Fruit fly (Drosophila melanogaster) whole organism, embryonic: ENCODE measurements around the gene CG15365.

ENCODE experiments used
- ATbp ChIP-seq: fragments of 200-800 bp; sonication (Bioruptor generic); optimal IDR thresholded peaks from 2 replicates; lab custom pipeline; 2017; ENCODE audit warnings: missing biosample characterization, mild to moderate bottlenecking, missing genetic modification characterization, missing genetic modification reagents
- Atf3 ChIP-seq: fragments of 200-800 bp; sonication (Bioruptor generic); optimal IDR thresholded peaks from 3 replicates; lab custom pipeline; 2016; ENCODE audit warnings: missing biosample characterization, missing genetic modification characterization
- CG11398 ChIP-seq: fragments of 200-800 bp; sonication (Bioruptor generic); optimal IDR thresholded peaks from 2 replicates; lab custom pipeline; 2016; ENCODE audit warnings: missing biosample characterization, missing genetic modification characterization
- CG11723 ChIP-seq: fragments of 200-800 bp; sonication (Bioruptor generic); optimal IDR thresholded peaks from 2 replicates; lab custom pipeline; 2017; ENCODE audit warnings: missing biosample characterization, mild to moderate bottlenecking, missing genetic modification characterization
- CG12659 ChIP-seq: fragments of 200-800 bp; sonication (Bioruptor generic); optimal IDR thresholded peaks from 3 replicates; lab custom pipeline; 2017; ENCODE audit warnings: mild to moderate bottlenecking, missing biosample characterization, missing genetic modification reagents, missing genetic modification characterization
- CG13424 ChIP-seq: fragments of 200-800 bp; sonication (Bioruptor generic); optimal IDR thresholded peaks from 2 replicates; lab custom pipeline; 2019; ENCODE audit warnings: missing biosample characterization, mild to moderate bottlenecking, missing genetic modification characterization, moderate library complexity
- CG14710 ChIP-seq: fragments of 200-800 bp; sonication (Bioruptor generic); optimal IDR thresholded peaks from 3 replicates; lab custom pipeline; 2019; ENCODE audit warnings: missing biosample characterization, mild to moderate bottlenecking, missing genetic modification characterization, moderate library complexity
- CG15011 ChIP-seq: fragments of 200-800 bp; sonication (Bioruptor generic); optimal IDR thresholded peaks from 3 replicates; lab custom pipeline; 2018; ENCODE audit warnings: missing biosample characterization, mild to moderate bottlenecking, missing genetic modification characterization
- CG15696 ChIP-seq: fragments of 200-800 bp; sonication (Bioruptor generic); optimal IDR thresholded peaks from 2 replicates; lab custom pipeline; 2019; ENCODE audit warnings: missing biosample characterization, mild to moderate bottlenecking, missing genetic modification characterization, moderate library complexity
- CG17328 ChIP-seq: fragments of 200-800 bp; sonication (Bioruptor generic); IDR thresholded peaks from 2 replicates; pipeline ENCODE4 v1.3.6; 2022; ENCODE audit warnings: missing biosample characterization, missing genetic modification characterization
- CG17802 ChIP-seq: fragments of 200-800 bp; sonication (Bioruptor generic); optimal IDR thresholded peaks from 2 replicates; lab custom pipeline; 2018; ENCODE audit warnings: missing biosample characterization, mild to moderate bottlenecking, missing genetic modification characterization, moderate library complexity
- CG30431 ChIP-seq: fragments of 200-800 bp; sonication (Bioruptor generic); optimal IDR thresholded peaks from 2 replicates; lab custom pipeline; 2017; ENCODE audit warnings: missing biosample characterization, missing genetic modification characterization
- CG31388 ChIP-seq: fragments of 200-800 bp; sonication (Bioruptor generic); optimal IDR thresholded peaks from 2 replicates; lab custom pipeline; 2016; ENCODE audit warnings: missing biosample characterization, missing genetic modification characterization
- CG3163 ChIP-seq: fragments of 200-800 bp; sonication (Bioruptor generic); optimal IDR thresholded peaks from 3 replicates; lab custom pipeline; 2016; ENCODE audit warnings: missing biosample characterization, missing genetic modification characterization
- CG3281 ChIP-seq: fragments of 200-800 bp; sonication (Bioruptor generic); optimal IDR thresholded peaks from 3 replicates; lab custom pipeline; 2017; ENCODE audit warnings: missing biosample characterization, mild to moderate bottlenecking, missing genetic modification characterization
- CG34422 ChIP-seq: fragments of 200-800 bp; sonication (Bioruptor generic); IDR thresholded peaks from 3 replicates; pipeline ENCODE4 v1.3.6; 2022; ENCODE audit warnings: missing biosample characterization, missing genetic modification characterization
- CG4617 ChIP-seq: fragments of 200-800 bp; sonication (Bioruptor generic); optimal IDR thresholded peaks from 3 replicates; lab custom pipeline; 2016; ENCODE audit warnings: missing biosample characterization, missing genetic modification characterization, borderline replicate concordance
- CG6689 ChIP-seq: fragments of 200-800 bp; sonication (Bioruptor generic); IDR thresholded peaks from 2 replicates; pipeline ENCODE4 v1.3.6; 2022; ENCODE audit warnings: missing biosample characterization, missing genetic modification characterization
- CG7745 ChIP-seq: fragments of 200-800 bp; sonication (Bioruptor generic); optimal IDR thresholded peaks from 2 replicates; lab custom pipeline; 2018; ENCODE audit warnings: missing biosample characterization, mild to moderate bottlenecking, missing genetic modification characterization, moderate library complexity
- CG8281 ChIP-seq: fragments of 200-800 bp; sonication (Bioruptor generic); optimal IDR thresholded peaks from 2 replicates; lab custom pipeline; 2018; ENCODE audit warnings: missing biosample characterization, mild to moderate bottlenecking, missing genetic modification characterization, moderate library complexity
- CHES-1-like ChIP-seq: fragments of 200-800 bp; sonication (Bioruptor generic); optimal IDR thresholded peaks from 2 replicates; lab custom pipeline; 2016; ENCODE audit warnings: missing biosample characterization, missing genetic modification characterization
- Deaf1 ChIP-seq: fragments of 200-800 bp; optimal IDR thresholded peaks from 3 replicates; lab custom pipeline; 2019; ENCODE audit warnings: missing biosample characterization, mild to moderate bottlenecking, missing genetic modification characterization, moderate library complexity
- Dip2 ChIP-seq: fragments of 200-800 bp; sonication (Bioruptor generic); IDR thresholded peaks from 2 replicates; pipeline ENCODE4 v1.3.6; 2022; ENCODE audit warnings: missing biosample characterization, missing genetic modification characterization
- Doc2 ChIP-seq: fragments of 200-800 bp; sonication (Bioruptor generic); IDR thresholded peaks from 2 replicates; pipeline ENCODE4 v1.3.6; 2022; ENCODE audit warnings: missing biosample characterization, missing genetic modification characterization
- Eip74EF ChIP-seq, 2 experiments: fragments of 200-800 bp in 1 of 2; fragments of >200 bp in 1 of 2; sonication (Bioruptor generic) in 1 of 2; optimal IDR thresholded peaks; 2 replicates each; lab custom pipeline; 2017 to 2019; ENCODE audit warnings: missing biosample characterization in 2 of 2, missing genetic modification characterization in 2 of 2, mild to moderate bottlenecking in 1 of 2, moderate library complexity in 1 of 2
- Ets65A ChIP-seq: fragments of 200-800 bp; sonication (Bioruptor generic); peaks from one replicate; lab custom pipeline; 2016; ENCODE audit warnings: missing biosample characterization, missing genetic modification characterization
- HLH4C ChIP-seq: fragments of 200-800 bp; sonication (Bioruptor generic); IDR thresholded peaks from 3 replicates; pipeline ENCODE4 v1.3.6; 2022; ENCODE audit warnings: missing biosample characterization, missing genetic modification characterization; ENCODE audit not compliant: partially characterized antibody
- Kr ChIP-seq: fragments of 200-800 bp; sonication (Bioruptor generic); optimal IDR thresholded peaks from 2 replicates; lab custom pipeline; 2017; ENCODE audit warnings: missing biosample characterization, mild to moderate bottlenecking, missing genetic modification characterization
- MTF-1 ChIP-seq: fragments of 200-800 bp; sonication (Bioruptor generic); optimal IDR thresholded peaks from 2 replicates; lab custom pipeline; 2018; ENCODE audit warnings: missing biosample characterization, mild to moderate bottlenecking, missing genetic modification characterization, borderline replicate concordance
- Neu2 ChIP-seq: fragments of 200-800 bp; sonication (Bioruptor generic); optimal IDR thresholded peaks from 3 replicates; lab custom pipeline; 2016; ENCODE audit warnings: missing biosample characterization, missing genetic modification characterization, borderline replicate concordance
- Sry-β ChIP-seq: fragments of 200-800 bp; sonication (Bioruptor generic); optimal IDR thresholded peaks from 2 replicates; lab custom pipeline; 2018; ENCODE audit warnings: missing biosample characterization, mild to moderate bottlenecking, missing genetic modification characterization, moderate library complexity
- Usf ChIP-seq: fragments of 200-800 bp; sonication (Bioruptor generic); optimal IDR thresholded peaks from 2 replicates; lab custom pipeline; 2017; ENCODE audit warnings: missing genotype, missing biosample characterization, missing genetic modification characterization
- YL-1 ChIP-seq: fragments of 200-800 bp; sonication (Bioruptor generic); optimal IDR thresholded peaks from 3 replicates; lab custom pipeline; 2017; ENCODE audit warnings: missing biosample characterization, mild to moderate bottlenecking, missing genetic modification characterization
- ac ChIP-seq: fragments of 200-800 bp; sonication (Bioruptor generic); optimal IDR thresholded peaks from 3 replicates; lab custom pipeline; 2017; ENCODE audit warnings: missing biosample characterization, mild to moderate bottlenecking, missing genetic modification characterization
- br ChIP-seq: fragments of >200 bp; optimal IDR thresholded peaks from 2 replicates; lab custom pipeline; 2017
- ci ChIP-seq: fragments of 200-800 bp; sonication (Bioruptor generic); IDR thresholded peaks from 3 replicates; pipeline ENCODE4 v1.3.6; 2022; ENCODE audit warnings: missing biosample characterization, missing genetic modification characterization
- croc ChIP-seq: fragments of 200-800 bp; sonication (Bioruptor generic); conservative IDR thresholded peaks from 3 replicates; pipeline ENCODE4 v1.3.6; 2022; ENCODE audit warnings: missing biosample characterization, missing genetic modification characterization
- dan ChIP-seq: fragments of 200-800 bp; sonication (Bioruptor generic); IDR thresholded peaks from 2 replicates; pipeline ENCODE4 v1.3.6; 2022; ENCODE audit warnings: missing biosample characterization, missing genetic modification characterization
- disco-r ChIP-seq: fragments of 200-800 bp; sonication (Bioruptor generic); optimal IDR thresholded peaks from 2 replicates; lab custom pipeline; 2016; ENCODE audit warnings: missing biosample characterization, missing genetic modification characterization
- fd64A ChIP-seq: fragments of 200-800 bp; sonication (Bioruptor generic); optimal IDR thresholded peaks from 3 replicates; lab custom pipeline; 2018; ENCODE audit warnings: missing biosample characterization, mild to moderate bottlenecking, missing genetic modification characterization
- ftz-f1 ChIP-seq: fragments of 200-800 bp; sonication (Bioruptor generic); optimal IDR thresholded peaks from 2 replicates; lab custom pipeline; 2016; ENCODE audit warnings: missing biosample characterization, missing genetic modification characterization
- gce ChIP-seq: fragments of 200-800 bp; sonication (Bioruptor generic); IDR thresholded peaks from 3 replicates; pipeline ENCODE4 v1.3.6; 2022; ENCODE audit warnings: missing biosample characterization, missing genetic modification characterization
- hb ChIP-seq: fragments of 200-800 bp; sonication (Bioruptor generic); IDR thresholded peaks from 3 replicates; pipeline ENCODE4 v1.3.6; 2022; ENCODE audit warnings: missing biosample characterization, missing genetic modification characterization; ENCODE audit not compliant: partially characterized antibody
- her ChIP-seq: fragments of 200-800 bp; sonication (Bioruptor generic); optimal IDR thresholded peaks from 2 replicates; lab custom pipeline; 2016; ENCODE audit warnings: missing biosample characterization, missing genetic modification characterization
- hth ChIP-seq: fragments of >200 bp; optimal IDR thresholded peaks from 2 replicates; lab custom pipeline; 2017; ENCODE audit warnings: inconsistent platforms
- lov ChIP-seq, 2 experiments: fragments of 200-800 bp in 1 of 2; fragments of >200 bp in 1 of 2; sonication (Bioruptor generic) in 1 of 2; IDR thresholded peaks in 1 of 2; optimal IDR thresholded peaks in 1 of 2; 2 replicates in 1 of 2; 3 replicates in 1 of 2; pipeline versions ENCODE4 v1.3.6 to Lab custom; 2017 to 2022; ENCODE audit warnings: missing biosample characterization in 1 of 2, missing genetic modification characterization in 1 of 2
- nmo ChIP-seq: fragments of 200-800 bp; sonication (Bioruptor generic); optimal IDR thresholded peaks from 2 replicates; lab custom pipeline; 2018; ENCODE audit warnings: missing biosample characterization, mild to moderate bottlenecking, missing genetic modification characterization, moderate library complexity
- sd ChIP-seq: fragments of 200-800 bp; sonication (Bioruptor generic); optimal IDR thresholded peaks from 3 replicates; lab custom pipeline; 2018; ENCODE audit warnings: missing biosample characterization, mild to moderate bottlenecking, missing genetic modification characterization, moderate library complexity
- sqz ChIP-seq: fragments of 200-800 bp; sonication (Bioruptor generic); optimal IDR thresholded peaks from 3 replicates; lab custom pipeline; 2018; ENCODE audit warnings: missing biosample characterization, mild to moderate bottlenecking, missing genetic modification characterization
- twi ChIP-seq: fragments of 200-800 bp; optimal IDR thresholded peaks from 2 replicates; lab custom pipeline; 2019; ENCODE audit warnings: missing biosample characterization, mild to moderate bottlenecking, missing genetic modification characterization, moderate library complexity

The CG15365 gene

dm6 chrX:9075641-9076324 is 8.0 kb upstream of the CG15365 start (continued):
- TF ChIP-seq YL-1 (GFP tag; lab: Kevin White, UChicago) (no peak), Atf3 (GFP tag; lab: Kevin White, UChicago) (peak; percentile 51), CG17802 (no peak), Neu2 (no peak), CG31388 (GFP tag; lab: Kevin White, UChicago) (no peak), gce (GFP tag; lab: Robert Waterston, UW) (no peak), her (no peak), CG17328 (GFP tag; lab: Robert Waterston, UW) (no peak), CG11723 (GFP tag; lab: Kevin White, UChicago) (no peak), Doc2 (GFP tag; lab: Robert Waterston, UW) (no peak), Ets65A (no peak), Dip2 (GFP tag; lab: Robert Waterston, UW) (no peak), lov (optimal IDR thresholded peaks at IDR 0.05; lab: Kevin White, UChicago) (no peak), lov (GFP tag; IDR thresholded peaks at IDR 0.05; lab: Robert Waterston, UW) (no peak), br (lab: Kevin White, UChicago) (no peak), nmo (GFP tag; lab: Kevin White, UChicago) (peak; percentile 47), croc (GFP tag; lab: Robert Waterston, UW) (no peak), CHES-1-like (GFP tag; lab: Kevin White, UChicago) (no peak), fd64A (GFP tag; lab: Kevin White, UChicago) (no peak), CG8281 (tag; lab: Kevin White, UChicago) (no peak), CG11398 (no peak), sd (tag; lab: Kevin White, UChicago) (no peak), ftz-f1 (no peak), CG7745 (no peak), HLH4C (GFP tag; lab: Robert Waterston, UW) (no peak), Kr (GFP tag; lab: Kevin White, UChicago) (no peak), ci (GFP tag; lab: Robert Waterston, UW) (no peak), CG15011 (no peak), MTF-1 (GFP tag; lab: Kevin White, UChicago) (no peak), CG15696 (no peak), dan (GFP tag; lab: Robert Waterston, UW) (no peak), ac (GFP tag; lab: Kevin White, UChicago) (no peak), CG34422 (GFP tag; lab: Robert Waterston, UW) (no peak), CG12659 (GFP tag; lab: Kevin White, UChicago) (no peak), CG4617 (GFP tag; lab: Kevin White, UChicago) (no peak), hth (lab: Kevin White, UChicago) (no peak), CG3281 (GFP tag; lab: Kevin White, UChicago) (no peak), disco-r (GFP tag; lab: Kevin White, UChicago) (no peak), CG3163 (GFP tag; lab: Kevin White, UChicago) (no peak), ATbp (no peak), CG14710 (tag; lab: Kevin White, UChicago) (no peak), CG13424 (tag; lab: Kevin White, UChicago) (peak; percentile 34), sqz (GFP tag; lab: Kevin White, UChicago) (peak; percentile 22), twi (tag; lab: Kevin White, UChicago) (no peak), hb (no peak), Usf (GFP tag; lab: Kevin White, UChicago) (no peak), CG6689 (GFP tag; lab: Robert Waterston, UW) (no peak), Eip74EF (GFP tag; optimal IDR thresholded peaks at IDR 0.05; lab: Kevin White, UChicago) (no peak), CG30431 (GFP tag; lab: Kevin White, UChicago) (no peak), Sry-β (GFP tag; lab: Kevin White, UChicago) (no peak), Deaf1 (no peak)
